Worm (Caenorhabditis elegans): ENCODE data around the gene ges-1.

ges-1 gene

ce11 chrV:1474486-1475125 is 42.7 kb upstream of the ges-1 start, which contains the start of the genes F53E2.2 and unc-60:
TSS of gene F53E2.2 (plus strand) at chrV:1475086.
TSS of gene unc-60 (plus strand) at chrV:1475086.
- TF ChIP-seq egl-43 (GFP tag; IDR thresholded peaks at IDR 0.05) (peak; percentile 74; the same call in 1 of the 2 replicates), dpl-1 (GFP tag; optimal IDR thresholded peaks at IDR 0.05) (peak; percentile 13), zfp-2 (tag; optimal IDR thresholded peaks at IDR 0.05) (no peak), daf-16 (GFP tag; optimal IDR thresholded peaks at IDR 0.05) (peak; percentile 11 to 27), daf-16 (tag; optimal IDR thresholded peaks at IDR 0.05) (peak; percentile 59), nhr-28 (tag; optimal IDR thresholded peaks at IDR 0.05) (peak; percentile 53), spr-1 (tag; optimal IDR thresholded peaks at IDR 0.05) (peak; percentile 37), T26A8.4 (GFP tag; IDR thresholded peaks at IDR 0.05) (peak; percentile 59), unc-62 (GFP tag; optimal IDR thresholded peaks at IDR 0.05 in 1 of 2) (peak in 1 of 2 experiments; percentile 92), unc-62 (tag; optimal IDR thresholded peaks at IDR 0.05) (no peak), nhr-48 (tag; optimal IDR thresholded peaks at IDR 0.05) (peak; percentile 4), pqm-1 (tag; optimal IDR thresholded peaks at IDR 0.05) (no peak), lim-7 (GFP tag; IDR thresholded peaks at IDR 0.05) (0 out of 2 replicates have a peak, but pooled peaks have one; percentile 44), mep-1 (tag; optimal IDR thresholded peaks at IDR 0.05) (peak; percentile 77), mdl-1 (tag; optimal IDR thresholded peaks at IDR 0.05) (peak; percentile 12 to 77), arid-1 (GFP tag; conservative IDR thresholded peaks at IDR 0.05) (no peak), ceh-28 (tag; optimal IDR thresholded peaks at IDR 0.05) (no peak), Y48G9A.11 (GFP tag; IDR thresholded peaks at IDR 0.05) (no peak), lin-29 (GFP tag; IDR thresholded peaks at IDR 0.05) (peak; percentile 54; the same call in 1 of the 2 replicates), vab-7 (GFP tag; IDR thresholded peaks at IDR 0.05) (0 out of 2 replicates have a peak, but pooled peaks have one; percentile 32), rbr-2 (tag; optimal IDR thresholded peaks at IDR 0.05) (peak; percentile 84), unc-130 (GFP tag; optimal IDR thresholded peaks at IDR 0.05) (no peak), hlh-30 (tag; optimal IDR thresholded peaks at IDR 0.05; ENCODE audit: insufficient read depth) (peak; percentile 72), hmg-1.1 (GFP tag; IDR thresholded peaks at IDR 0.05) (peak; percentile 84), mxl-3 (GFP tag; optimal IDR thresholded peaks at IDR 0.05) (peak; percentile 66), snpc-1.2 (GFP tag; IDR thresholded peaks at IDR 0.05) (0 out of 2 replicates have a peak, but pooled peaks have one; percentile 13), lin-1 (GFP tag; IDR thresholded peaks at IDR 0.05) (no peak), aha-1 (tag) (peak; percentile 99), hif-1 (tag; optimal IDR thresholded peaks at IDR 0.05) (peak in 1 of 2 experiments; percentile 40), ces-1 (GFP tag; optimal IDR thresholded peaks at IDR 0.05) (peak; percentile 16), madf-5 (GFP tag; IDR thresholded peaks at IDR 0.05) (0 out of 4 replicates have a peak, but pooled peaks of 1 of the 2 experiments have one; percentile 36), dmd-6 (GFP tag; IDR thresholded peaks at IDR 0.05) (peak; percentile 47; the same call in 1 of the 2 replicates), hlh-11 (tag; optimal IDR thresholded peaks at IDR 0.05) (peak; percentile 80), set-16 (GFP tag; IDR thresholded peaks at IDR 0.05) (peak; percentile 89), lsy-2 (tag; optimal IDR thresholded peaks at IDR 0.05) (peak; percentile 29 to 50), mes-2 (tag; optimal IDR thresholded peaks at IDR 0.05; ENCODE audit: poor library complexity, severe bottlenecking) (peak; percentile 76), ceh-20 (GFP tag; IDR thresholded peaks at IDR 0.05) (0 out of 2 replicates have a peak, but pooled peaks have one; percentile 29), mdt-29 (GFP tag; IDR thresholded peaks at IDR 0.05) (no peak), ctbp-1 (GFP tag; IDR thresholded peaks at IDR 0.05) (peak; percentile 38), F37D6.2 (tag; optimal IDR thresholded peaks at IDR 0.05) (peak; percentile 42), dve-1 (tag; optimal IDR thresholded peaks at IDR 0.05; ENCODE audit: insufficient read depth) (peak; percentile 45), lin-38 (GFP tag; IDR thresholded peaks at IDR 0.05) (peak; percentile 48), snpc-4 (tag; optimal IDR thresholded peaks at IDR 0.05) (no peak), pha-4 (GFP tag; IDR thresholded peaks at IDR 0.05) (peak; percentile 61; the same call in 1 of the 2 replicates), pha-4 (tag; optimal IDR thresholded peaks at IDR 0.05) (no peak), sdz-12 (GFP tag; optimal IDR thresholded peaks at IDR 0.05) (no peak)
